Worm (Caenorhabditis elegans): Measurements from ENCODE around the gene eri-3.

DNA sequence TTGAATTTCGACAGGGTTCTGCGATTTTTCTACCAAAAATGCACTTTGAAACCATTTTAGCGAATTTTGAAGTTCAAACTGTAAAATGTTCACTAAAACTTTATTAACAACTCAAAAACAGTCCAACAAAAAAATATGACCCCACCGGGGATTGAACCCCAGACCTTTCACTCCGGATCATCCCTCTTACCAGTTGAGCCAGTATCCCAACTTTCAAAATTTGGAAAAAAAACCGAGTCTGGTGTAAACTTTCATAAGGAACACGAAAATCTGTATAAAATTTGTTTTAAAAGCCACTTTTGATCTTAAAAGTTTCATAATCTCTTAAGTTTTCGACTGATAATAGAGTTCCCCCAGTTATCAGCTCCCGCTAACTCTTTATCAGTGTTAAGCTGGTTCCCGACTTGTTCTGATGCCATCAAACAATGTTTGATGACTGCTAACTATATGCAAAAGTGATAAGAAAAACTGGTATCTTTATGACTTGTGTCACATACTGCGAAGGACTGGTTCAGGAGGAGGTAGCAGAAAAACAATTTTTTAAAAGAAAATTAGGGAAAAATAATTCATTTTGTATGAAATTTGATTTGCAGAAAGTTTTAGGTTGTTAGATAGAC is 19.7 kb upstream of the eri-3 start:
- TF ChIP-seq him-1 (tag; optimal IDR thresholded peaks at IDR 0.05), result no peak
- TF ChIP-seq W03F9.2 (tag; optimal IDR thresholded peaks at IDR 0.05), result no peak
- no peak for TF ChIP-seq dao-5 (tag; optimal IDR thresholded peaks at IDR 0.05)
